Fruit fly (Drosophila melanogaster) whole organism, embryonic: ENCODE data around the gene CG34107.
A peak's percentile ranks its signal among the peaks of the same experiment; 100 is the strongest.

Experiments
- ATbp ChIP-seq: fragments of 200-800 bp; sonication (Bioruptor generic); optimal IDR thresholded peaks from 2 replicates; lab custom pipeline; 2017; ENCODE audit warnings: missing biosample characterization, mild to moderate bottlenecking, missing genetic modification characterization, missing genetic modification reagents
- Bgb ChIP-seq: fragments of 200-800 bp; sonication (Bioruptor generic); IDR thresholded peaks from 2 replicates; pipeline ENCODE4 v1.3.6; 2022; ENCODE audit warnings: missing biosample characterization, missing genetic modification characterization; ENCODE audit not compliant: partially characterized antibody
- CG10209 ChIP-seq: fragments of 200-800 bp; sonication (Bioruptor generic); optimal IDR thresholded peaks from 3 replicates; lab custom pipeline; 2017; ENCODE audit warnings: missing biosample characterization, mild to moderate bottlenecking, missing genetic modification characterization, missing genetic modification reagents
- CG10366 ChIP-seq: fragments of 200-800 bp; sonication (Bioruptor generic); IDR thresholded peaks from 2 replicates; pipeline ENCODE4 v1.3.6; 2022; ENCODE audit warnings: missing biosample characterization, missing genetic modification characterization
- CG11247 ChIP-seq: fragments of 200-800 bp; sonication (Bioruptor generic); IDR thresholded peaks from 2 replicates; pipeline ENCODE4 v1.3.6; 2022; ENCODE audit warnings: missing biosample characterization, missing genetic modification characterization
- CG12299 ChIP-seq: fragments of 200-800 bp; sonication (Bioruptor generic); optimal IDR thresholded peaks from 2 replicates; lab custom pipeline; 2018; ENCODE audit warnings: missing biosample characterization, mild to moderate bottlenecking, missing genetic modification characterization
- CG13624 ChIP-seq: fragments of 200-800 bp; sonication (Bioruptor generic); optimal IDR thresholded peaks from 2 replicates; lab custom pipeline; 2016; ENCODE audit warnings: missing biosample characterization, missing genetic modification characterization
- CG13775 ChIP-seq: fragments of 200-800 bp; sonication (Bioruptor generic); optimal IDR thresholded peaks from 3 replicates; lab custom pipeline; 2017; ENCODE audit warnings: missing biosample characterization, mild to moderate bottlenecking, missing genetic modification characterization
- CG15601 ChIP-seq: fragments of 200-800 bp; sonication (Bioruptor generic); optimal IDR thresholded peaks from 3 replicates; lab custom pipeline; 2019; ENCODE audit warnings: missing biosample characterization, mild to moderate bottlenecking, missing genetic modification characterization, moderate library complexity
- CG16779 ChIP-seq: fragments of 200-800 bp; sonication (Bioruptor generic); IDR thresholded peaks from 2 replicates; pipeline ENCODE4 v1.3.6; 2022; ENCODE audit warnings: missing biosample characterization, missing genetic modification characterization
- CG17361 ChIP-seq: fragments of 200-800 bp; sonication (Bioruptor generic); IDR thresholded peaks from 3 replicates; pipeline ENCODE4 v1.3.6; 2022; ENCODE audit warnings: missing biosample characterization, missing genetic modification characterization
- CG17612 ChIP-seq: fragments of 200-800 bp; sonication (Bioruptor generic); IDR thresholded peaks from 2 replicates; pipeline ENCODE4 v1.3.6; 2022; ENCODE audit warnings: missing biosample characterization, missing genetic modification characterization
- CG17912 ChIP-seq: fragments of 200-800 bp; sonication (Bioruptor generic); optimal IDR thresholded peaks from 2 replicates; lab custom pipeline; 2018; ENCODE audit warnings: missing biosample characterization, mild to moderate bottlenecking, missing genetic modification characterization
- CG4707 ChIP-seq: fragments of 200-800 bp; sonication (Bioruptor generic); optimal IDR thresholded peaks from 2 replicates; lab custom pipeline; 2018; ENCODE audit warnings: missing biosample characterization, mild to moderate bottlenecking, missing genetic modification characterization, moderate library complexity
- CG6272 ChIP-seq: fragments of 200-800 bp; sonication (Bioruptor generic); IDR thresholded peaks from 2 replicates; pipeline ENCODE4 v1.3.6; 2022; ENCODE audit warnings: missing biosample characterization, missing genetic modification characterization
- CG6654 ChIP-seq: fragments of 200-800 bp; sonication (Bioruptor generic); optimal IDR thresholded peaks from 2 replicates; lab custom pipeline; 2017; ENCODE audit warnings: missing biosample characterization, mild to moderate bottlenecking, missing genetic modification characterization
- CG7357 ChIP-seq: fragments of 200-800 bp; sonication (Bioruptor generic); IDR thresholded peaks from 3 replicates; pipeline ENCODE4 v1.3.6; 2022; ENCODE audit warnings: missing biosample characterization, missing genetic modification characterization
- CG7786 ChIP-seq: fragments of 200-800 bp; sonication (Bioruptor generic); optimal IDR thresholded peaks from 2 replicates; lab custom pipeline; 2016; ENCODE audit warnings: missing biosample characterization, missing genetic modification characterization
- CG8281 ChIP-seq: fragments of 200-800 bp; sonication (Bioruptor generic); optimal IDR thresholded peaks from 2 replicates; lab custom pipeline; 2018; ENCODE audit warnings: missing biosample characterization, mild to moderate bottlenecking, missing genetic modification characterization, moderate library complexity
- CTCF ChIP-seq: fragments of 200-800 bp; sonication (Bioruptor generic); optimal IDR thresholded peaks from 2 replicates; lab custom pipeline; 2017; ENCODE audit warnings: missing biosample characterization, mild to moderate bottlenecking, missing genetic modification characterization, moderate library complexity
- D ChIP-seq, 2 experiments: fragments of 200-800 bp in 1 of 2; fragments of >200 bp in 1 of 2; sonication (Bioruptor generic) in 1 of 2; optimal IDR thresholded peaks; 2 replicates in 1 of 2; 3 replicates in 1 of 2; lab custom pipeline; 2017; ENCODE audit warnings: mild to moderate bottlenecking in 1 of 2, missing biosample characterization in 1 of 2, missing genetic modification characterization in 1 of 2, missing genetic modification reagents in 1 of 2
- Hr39 ChIP-seq: fragments of >200 bp; optimal IDR thresholded peaks from 2 replicates; lab custom pipeline; 2017
- Lhr ChIP-seq: fragments of 200-800 bp; sonication (Bioruptor generic); optimal IDR thresholded peaks from 3 replicates; lab custom pipeline; 2017; ENCODE audit warnings: mild to moderate bottlenecking, missing biosample characterization, missing genetic modification reagents, missing genetic modification characterization
- PHDP ChIP-seq: fragments of 200-800 bp; sonication (Bioruptor generic); optimal IDR thresholded peaks from 3 replicates; lab custom pipeline; 2018; ENCODE audit warnings: missing biosample characterization, mild to moderate bottlenecking, missing genetic modification characterization, moderate library complexity
- Pdp1 ChIP-seq, 2 experiments: fragments of 200-800 bp; sonication (Bioruptor generic); optimal IDR thresholded peaks; 3 replicates each; lab custom pipeline; 2016; ENCODE audit warnings: missing biosample characterization in 2 of 2, missing genetic modification characterization in 2 of 2, mild to moderate bottlenecking in 1 of 2, moderate library complexity in 1 of 2
- Rfx ChIP-seq: fragments of 200-800 bp; sonication (Bioruptor generic); IDR thresholded peaks from 2 replicates; pipeline ENCODE4 v1.3.6; 2022; ENCODE audit warnings: missing biosample characterization, missing genetic modification characterization
- Scr ChIP-seq: fragments of 200-800 bp; sonication (Bioruptor generic); IDR thresholded peaks from 2 replicates; pipeline ENCODE4 v1.3.6; 2022; ENCODE audit warnings: missing biosample characterization, missing genetic modification characterization; ENCODE audit not compliant: partially characterized antibody
- TFAM ChIP-seq: fragments of 200-800 bp; sonication (Bioruptor generic); optimal IDR thresholded peaks from 2 replicates; lab custom pipeline; 2017; ENCODE audit warnings: missing biosample characterization, missing genetic modification characterization, inconsistent platforms
- Tbp ChIP-seq: fragments of >200 bp; optimal IDR thresholded peaks from 2 replicates; lab custom pipeline; 2018; ENCODE audit warnings: missing biosample characterization, missing genetic modification characterization
- Xbp1 ChIP-seq: fragments of 200-800 bp; sonication (Bioruptor generic); optimal IDR thresholded peaks from 3 replicates; lab custom pipeline; 2016; ENCODE audit warnings: missing biosample characterization, mild to moderate bottlenecking, missing genetic modification characterization
- btn ChIP-seq: fragments of 200-800 bp; sonication (Bioruptor generic); optimal IDR thresholded peaks from 2 replicates; lab custom pipeline; 2016; ENCODE audit warnings: missing biosample characterization, missing genetic modification characterization
- chinmo ChIP-seq: fragments of 200-800 bp; sonication (Bioruptor generic); IDR thresholded peaks from 4 replicates; pipeline ENCODE4 v1.3.6; 2022; ENCODE audit warnings: missing biosample characterization, missing genetic modification characterization; ENCODE audit not compliant: partially characterized antibody
- dimm ChIP-seq: fragments of 200-800 bp; sonication (Bioruptor generic); IDR thresholded peaks from 2 replicates; pipeline ENCODE4 v1.3.6; 2022; ENCODE audit warnings: missing biosample characterization, missing genetic modification characterization
- fd102C ChIP-seq: fragments of 200-800 bp; sonication (Bioruptor generic); optimal IDR thresholded peaks from 2 replicates; lab custom pipeline; 2018; ENCODE audit warnings: missing biosample characterization, mild to moderate bottlenecking, missing genetic modification characterization, moderate library complexity
- gt ChIP-seq: fragments of 200-800 bp; sonication (Bioruptor generic); IDR thresholded peaks from 2 replicates; pipeline ENCODE4 v1.3.6; 2022; ENCODE audit warnings: missing biosample characterization, missing genetic modification characterization
- h ChIP-seq: fragments of >200 bp; optimal IDR thresholded peaks from 2 replicates; lab custom pipeline; 2017
- hth ChIP-seq: fragments of >200 bp; optimal IDR thresholded peaks from 2 replicates; lab custom pipeline; 2017; ENCODE audit warnings: inconsistent platforms
- insv ChIP-seq, 2 experiments: fragments of 200-800 bp; sonication (Bioruptor generic); optimal IDR thresholded peaks; 3 replicates each; lab custom pipeline; 2016 to 2018; ENCODE audit warnings: missing biosample characterization in 2 of 2, missing genetic modification characterization in 2 of 2
- jigr1 ChIP-seq: fragments of 200-800 bp; sonication (Bioruptor generic); IDR thresholded peaks from 3 replicates; pipeline ENCODE4 v1.3.6; 2022; ENCODE audit warnings: missing biosample characterization, missing genetic modification characterization
- p53 ChIP-seq: fragments of 200-800 bp; sonication (Bioruptor generic); optimal IDR thresholded peaks from 2 replicates; lab custom pipeline; 2016; ENCODE audit warnings: missing biosample characterization, missing genetic modification characterization
- sc ChIP-seq, 3 experiments: fragments of >200 bp in 2 of 3; fragments of 200-800 bp in 1 of 3; sonication (Bioruptor generic) in 1 of 3; optimal IDR thresholded peaks; 2 replicates in 2 of 3; 3 replicates in 1 of 3; lab custom pipeline; 2017; ENCODE audit warnings: mild to moderate bottlenecking in 1 of 3, missing biosample characterization in 1 of 3, missing genetic modification characterization in 1 of 3, missing genetic modification reagents in 1 of 3
- ssp ChIP-seq: fragments of 200-800 bp; sonication (Bioruptor generic); IDR thresholded peaks from 2 replicates; pipeline ENCODE4 v1.3.6; 2022; ENCODE audit warnings: missing biosample characterization, missing genetic modification characterization
- stc ChIP-seq: fragments of 200-800 bp; sonication (Bioruptor generic); IDR thresholded peaks from 2 replicates; pipeline ENCODE4 v1.3.6; 2022; ENCODE audit warnings: missing biosample characterization, missing genetic modification characterization
- tgo ChIP-seq: fragments of 200-800 bp; sonication (Bioruptor generic); IDR thresholded peaks from 3 replicates; pipeline ENCODE4 v1.3.6; 2022; ENCODE audit warnings: missing biosample characterization, missing genetic modification characterization
- trh ChIP-seq: fragments of 200-800 bp; sonication (Bioruptor generic); optimal IDR thresholded peaks from 2 replicates; lab custom pipeline; 2016; ENCODE audit warnings: missing biosample characterization, missing genetic modification characterization
- tup ChIP-seq: fragments of 200-800 bp; sonication (Bioruptor generic); optimal IDR thresholded peaks from 2 replicates; lab custom pipeline; 2016; ENCODE audit warnings: missing biosample characterization, mild to moderate bottlenecking, missing genetic modification characterization, moderate library complexity
- unpg ChIP-seq: fragments of 200-800 bp; sonication (Bioruptor generic); optimal IDR thresholded peaks from 3 replicates; lab custom pipeline; 2018; ENCODE audit warnings: missing biosample characterization, mild to moderate bottlenecking, missing genetic modification characterization, moderate library complexity
- vnd ChIP-seq: fragments of 200-800 bp; sonication (Bioruptor generic); IDR thresholded peaks from 3 replicates; pipeline ENCODE4 v1.3.6; 2022; ENCODE audit warnings: missing biosample characterization, missing genetic modification characterization; ENCODE audit not compliant: partially characterized antibody
- vvl ChIP-seq: fragments of 200-800 bp; sonication (Bioruptor generic); IDR thresholded peaks from 2 replicates; pipeline ENCODE4 v1.3.6; 2022; ENCODE audit warnings: missing biosample characterization, missing genetic modification characterization

The CG34107 gene

dm6 chr3R:10268101-10268864, 43.6 kb downstream of the CG34107 start (continued):
- no peak for TF ChIP-seq CG16779 (GFP tag; lab: Robert Waterston, UW)
- peak; percentile 57 for TF ChIP-seq CG8281
- no peak for TF ChIP-seq hth
- no peak for TF ChIP-seq vnd (GFP tag; lab: Robert Waterston, UW)
- TF ChIP-seq CG7357: peak; percentile 74
- no peak for TF ChIP-seq CG17912 (GFP tag; lab: Kevin White, UChicago)
- peak; percentile 86 for TF ChIP-seq CG10209
- TF ChIP-seq Pdp1 (GFP tag; optimal IDR thresholded peaks at IDR 0.05; lab: Kevin White, UChicago): peak; percentile 62 to 75
- peak; percentile 51 for TF ChIP-seq CG11247 (GFP tag; lab: Robert Waterston, UW)
- peak; percentile 69; the same call in 1 of the 4 replicates for TF ChIP-seq chinmo
- 0 out of 2 replicates have a peak, but pooled peaks have one; percentile 7 for TF ChIP-seq Scr (GFP tag; lab: Robert Waterston, UW)
- no peak for TF ChIP-seq CG17612 (GFP tag; lab: Robert Waterston, UW)
- peak; percentile 80 for TF ChIP-seq CG7786
- peak; percentile 58 for TF ChIP-seq CG6654 (GFP tag; lab: Kevin White, UChicago)
- peak; percentile 80 for TF ChIP-seq CG13624 (GFP tag; lab: Kevin White, UChicago)
- peak; percentile 83 for TF ChIP-seq vvl
- peak; percentile 78 for TF ChIP-seq CG13775 (GFP tag; lab: Kevin White, UChicago)
- TF ChIP-seq trh (GFP tag; lab: Kevin White, UChicago): no peak
- TF ChIP-seq TFAM (GFP tag; lab: Kevin White, UChicago): peak; percentile 42
- TF ChIP-seq unpg: peak; percentile 87
- TF ChIP-seq Rfx: peak; percentile 83
- TF ChIP-seq fd102C (GFP tag; lab: Kevin White, UChicago): no peak
- TF ChIP-seq insv (GFP tag; optimal IDR thresholded peaks at IDR 0.05; lab: Kevin White, UChicago): peak in 1 of 2 experiments; percentile 5
- peak; percentile 60 for TF ChIP-seq CG12299 (tag; lab: Kevin White, UChicago)
- TF ChIP-seq tgo: peak; percentile 78; the same call in 2 of the 3 replicates
- peak; percentile 86 for TF ChIP-seq CG17361 (GFP tag; lab: Robert Waterston, UW)
- no peak for TF ChIP-seq h (lab: Kevin White, UChicago)
- TF ChIP-seq CG4707 (GFP tag; lab: Kevin White, UChicago): no peak
- TF ChIP-seq CG15601 (tag; lab: Kevin White, UChicago): peak; percentile 63
- no peak for TF ChIP-seq dimm (GFP tag; lab: Robert Waterston, UW)
- TF ChIP-seq D (optimal IDR thresholded peaks at IDR 0.05; lab: Kevin White, UChicago): no peak
- peak; percentile 71 for TF ChIP-seq D (GFP tag; optimal IDR thresholded peaks at IDR 0.05; lab: Kevin White, UChicago)
- TF ChIP-seq ATbp (GFP tag; lab: Kevin White, UChicago): peak; percentile 78
- TF ChIP-seq Hr39 (lab: Kevin White, UChicago): no peak
- peak; percentile 77 for TF ChIP-seq stc (GFP tag; lab: Robert Waterston, UW)
- peak; percentile 52 for TF ChIP-seq tup (GFP tag; lab: Kevin White, UChicago)
- TF ChIP-seq ssp: peak; percentile 56
- TF ChIP-seq sc (optimal IDR thresholded peaks at IDR 0.05; lab: Kevin White, UChicago): no peak
- peak; percentile 53 for TF ChIP-seq sc (GFP tag; optimal IDR thresholded peaks at IDR 0.05; lab: Kevin White, UChicago)
- TF ChIP-seq PHDP (tag; lab: Kevin White, UChicago): peak; percentile 91
- no peak for TF ChIP-seq Bgb (GFP tag; lab: Robert Waterston, UW)
- peak; percentile 68 for TF ChIP-seq CG10366 (GFP tag; lab: Robert Waterston, UW)
- no peak for TF ChIP-seq jigr1
- no peak for TF ChIP-seq Tbp
- no peak for TF ChIP-seq btn (GFP tag; lab: Kevin White, UChicago)
- peak; percentile 86 for TF ChIP-seq Xbp1 (GFP tag; lab: Kevin White, UChicago)
- peak; percentile 30 for TF ChIP-seq Lhr (GFP tag; lab: Kevin White, UChicago)
- TF ChIP-seq CTCF: peak; percentile 91
- TF ChIP-seq p53: no peak
- TF ChIP-seq gt (GFP tag; lab: Robert Waterston, UW): no peak
- peak; percentile 44 for TF ChIP-seq CG6272 (GFP tag; lab: Robert Waterston, UW)
